Fruit fly (Drosophila melanogaster) whole organism, pupa: ENCODE results near the gene Osi2.

ENCODE experiments used
- CG10348 ChIP-seq: fragments of 200-800 bp; sonication (Bioruptor generic); IDR thresholded peaks from 2 replicates; pipeline ENCODE4 v1.3.6; 2022; ENCODE audit warnings: missing biosample characterization, missing genetic modification characterization
- CG13204 ChIP-seq: fragments of 200-800 bp; sonication (Bioruptor generic); optimal IDR thresholded peaks from 2 replicates; lab custom pipeline; 2018; ENCODE audit warnings: missing biosample characterization, mild to moderate bottlenecking, missing genetic modification characterization, moderate library complexity
- CG14655 ChIP-seq: fragments of 200-800 bp; sonication (Bioruptor generic); optimal IDR thresholded peaks from 3 replicates; lab custom pipeline; 2017; ENCODE audit warnings: mild to moderate bottlenecking, missing biosample characterization, missing genetic modification reagents, missing genetic modification characterization
- CG17806 ChIP-seq: fragments of 200-800 bp; sonication (Bioruptor generic); optimal IDR thresholded peaks from 2 replicates; lab custom pipeline; 2018; ENCODE audit warnings: missing biosample characterization, mild to moderate bottlenecking, missing genetic modification characterization, moderate library complexity
- CG32121 ChIP-seq: fragments of 200-800 bp; sonication (Bioruptor generic); IDR thresholded peaks from 2 replicates; pipeline ENCODE4 v1.3.6; 2022; ENCODE audit warnings: missing biosample characterization, missing genetic modification characterization
- CG8159 ChIP-seq: fragments of 200-800 bp; sonication (Bioruptor generic); optimal IDR thresholded peaks from 3 replicates; lab custom pipeline; 2018; ENCODE audit warnings: missing biosample characterization, mild to moderate bottlenecking, missing genetic modification characterization, moderate library complexity
- CG9948 ChIP-seq: fragments of 200-800 bp; sonication (Bioruptor generic); optimal IDR thresholded peaks from 2 replicates; lab custom pipeline; 2018; ENCODE audit warnings: missing biosample characterization, mild to moderate bottlenecking, missing genetic modification characterization, moderate library complexity
- EcR ChIP-seq: fragments of 200-800 bp; sonication (Bioruptor generic); optimal IDR thresholded peaks from 3 replicates; lab custom pipeline; 2019; ENCODE audit warnings: missing biosample characterization, missing genetic modification characterization, mild to moderate bottlenecking, moderate library complexity, missing genetic modification reagents
- Pif1B ChIP-seq: fragments of 200-800 bp; sonication (Bioruptor generic); optimal IDR thresholded peaks from 3 replicates; lab custom pipeline; 2016; ENCODE audit warnings: missing biosample characterization, missing genetic modification characterization
- fd96Ca ChIP-seq: fragments of 200-800 bp; sonication (Bioruptor generic); IDR thresholded peaks from 3 replicates; pipeline ENCODE4 v1.3.6; 2022; ENCODE audit warnings: missing biosample characterization, missing genetic modification characterization

DNA sequence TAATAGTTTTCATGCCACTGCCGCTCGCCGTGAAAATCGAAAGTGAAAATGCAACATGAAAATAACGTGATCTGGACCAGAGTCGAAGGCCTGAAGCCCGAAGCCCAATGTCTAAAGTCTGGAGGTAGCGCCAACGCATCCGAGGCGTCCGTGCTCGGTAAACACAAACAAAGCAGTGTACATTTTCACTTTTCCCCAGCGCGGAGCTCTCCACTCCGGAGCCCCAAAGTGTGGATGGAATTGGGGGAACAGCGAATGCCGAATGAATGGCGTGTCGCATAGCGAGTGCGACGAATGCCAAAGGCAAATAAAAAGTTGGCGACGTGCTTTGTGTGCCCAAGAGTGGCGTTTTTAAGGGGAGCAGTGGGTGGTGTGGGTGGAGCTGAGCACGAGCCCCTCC, 6.2 kb upstream of the Osi2 start:
- TF ChIP-seq EcR (GFP tag; lab: Kevin White, UChicago): no peak
- TF ChIP-seq CG13204 (GFP tag; lab: Kevin White, UChicago): no peak
- TF ChIP-seq CG10348: no peak
- peak; percentile 16 for TF ChIP-seq CG14655 (GFP tag; lab: Kevin White, UChicago)
- no peak for TF ChIP-seq CG17806 (tag; lab: Kevin White, UChicago)
- TF ChIP-seq CG8159 (tag; lab: Kevin White, UChicago): no peak
- no peak for TF ChIP-seq CG9948 (tag; lab: Kevin White, UChicago)
- no peak for TF ChIP-seq CG32121 (GFP tag; lab: Robert Waterston, UW)
- no peak for TF ChIP-seq fd96Ca (GFP tag; lab: Robert Waterston, UW)
- TF ChIP-seq Pif1B: no peak
